Worm (Caenorhabditis elegans) whole organism, L2 larva: ENCODE measurements around the gene tag-123.

ENCODE experiments used
- C34F6.9 ChIP-seq: fragments of 150-350 bp; optimal IDR thresholded peaks from 2 replicates; lab custom pipeline; 2014; ENCODE audit warnings: missing biosample characterization, missing genetic modification characterization
- R02D3.7 ChIP-seq: fragments of 150-350 bp; optimal IDR thresholded peaks from 2 replicates; lab custom pipeline; 2014; ENCODE audit warnings: missing biosample characterization, missing genetic modification characterization
- alr-1 ChIP-seq: fragments of 150-350 bp; optimal IDR thresholded peaks from 2 replicates; lab custom pipeline; 2014; ENCODE audit warnings: missing biosample characterization, missing genetic modification characterization
- ceh-82 ChIP-seq: fragments of 150-350 bp; optimal IDR thresholded peaks from 2 replicates; lab custom pipeline; 2014; ENCODE audit warnings: missing biosample characterization, missing genetic modification characterization
- elt-3 ChIP-seq: sonication (generic microtip); optimal IDR thresholded peaks from 2 replicates; lab custom pipeline; 2017; ENCODE audit warnings: missing biosample characterization, missing genetic modification characterization
- fos-1 ChIP-seq: fragments of 150-350 bp; optimal IDR thresholded peaks from 2 replicates; lab custom pipeline; 2014; ENCODE audit warnings: missing biosample characterization, missing genetic modification characterization
- lin-39 ChIP-seq: fragments of 150-350 bp; optimal IDR thresholded peaks from 2 replicates; lab custom pipeline; 2014; ENCODE audit warnings: missing biosample characterization, missing genetic modification reagents, missing genetic modification characterization
- mdl-1 ChIP-seq, 2 experiments: fragments of 150-350 bp in 1 of 2; sonication (generic microtip) in 1 of 2; optimal IDR thresholded peaks; 2 replicates each; lab custom pipeline; 2017; ENCODE audit warnings: missing biosample characterization in 2 of 2, missing genetic modification characterization in 2 of 2
- nhr-77 ChIP-seq: fragments of 150-350 bp; optimal IDR thresholded peaks from 2 replicates; lab custom pipeline; 2014; ENCODE audit warnings: missing biosample characterization, missing genetic modification characterization
- ztf-4 ChIP-seq: fragments of 150-350 bp; optimal IDR thresholded peaks from 2 replicates; lab custom pipeline; 2014; ENCODE audit warnings: missing biosample characterization, missing genetic modification characterization

DNA sequence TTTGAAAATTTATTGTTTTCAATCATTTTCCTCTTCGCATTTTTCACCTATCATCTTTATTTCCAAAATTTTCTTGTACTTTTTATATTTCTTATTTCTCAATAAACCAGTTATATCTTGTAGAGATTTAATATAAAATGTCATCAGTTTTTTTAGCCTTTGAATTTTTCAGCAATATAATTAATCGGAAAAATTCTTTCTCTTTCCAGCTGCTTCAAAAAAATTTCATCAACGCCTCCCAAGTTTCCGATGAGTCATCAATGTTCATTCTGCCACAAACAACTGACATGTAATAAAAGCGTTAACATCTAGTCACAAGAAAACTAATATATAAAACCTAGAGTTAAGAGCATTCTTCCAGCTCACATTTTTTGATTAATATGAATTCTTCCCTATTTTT lies 8.7 kb downstream of the tag-123 start, which contains the start of gene F08F1.4:
- TF ChIP-seq lin-39 (no peak), C34F6.9 (tag; lab: Kevin White, UChicago) (no peak), ceh-82 (tag; lab: Kevin White, UChicago) (no peak), fos-1 (tag; lab: Kevin White, UChicago) (no peak), R02D3.7 (tag; lab: Kevin White, UChicago) (no peak), ztf-4 (tag; lab: Kevin White, UChicago) (no peak), elt-3 (tag; lab: Kevin White, UChicago) (no peak), nhr-77 (tag; lab: Kevin White, UChicago) (no peak), mdl-1 (tag; optimal IDR thresholded peaks at IDR 0.05; lab: Kevin White, UChicago) (no peak), alr-1 (tag; lab: Kevin White, UChicago) (no peak)
